Worm (Caenorhabditis elegans) whole organism, mixed stage, embryonic: ENCODE measurements around the gene K08E5.1.

Experiments
- M03D4.4 ChIP-seq: sonication (generic microtip); optimal IDR thresholded peaks from 2 replicates; lab custom pipeline; 2017; ENCODE audit warnings: mild to moderate bottlenecking, missing genetic modification characterization, missing compliant biosample characterization
- bed-3 ChIP-seq: fragments of 200-800 bp; sonication (Bioruptor generic); optimal IDR thresholded peaks from 3 replicates; lab custom pipeline; 2018; ENCODE audit warnings: mild to moderate bottlenecking, missing genetic modification characterization, moderate library complexity, missing compliant biosample characterization
- ceh-39 ChIP-seq: fragments of 150-350 bp; optimal IDR thresholded peaks from 2 replicates; lab custom pipeline; 2014; ENCODE audit warnings: missing biosample characterization, missing genetic modification characterization
- ceh-43 ChIP-seq: fragments of 200-800 bp; sonication (Bioruptor generic); optimal IDR thresholded peaks from 2 replicates; lab custom pipeline; 2018; ENCODE audit warnings: mild to moderate bottlenecking, missing genetic modification characterization, moderate library complexity, missing compliant biosample characterization
- ceh-83 ChIP-seq: fragments of 200-800 bp; sonication (Bioruptor generic); optimal IDR thresholded peaks from 2 replicates; lab custom pipeline; 2018; ENCODE audit warnings: mild to moderate bottlenecking, missing genetic modification characterization, missing compliant biosample characterization
- ces-1 ChIP-seq: fragments of 150-350 bp; optimal IDR thresholded peaks from 2 replicates; lab custom pipeline; 2014; ENCODE audit warnings: missing biosample characterization, missing genetic modification reagents, missing genetic modification characterization
- cnd-1 ChIP-seq: fragments of 200-800 bp; sonication (Bioruptor generic); optimal IDR thresholded peaks from 2 replicates; lab custom pipeline; 2018; ENCODE audit warnings: mild to moderate bottlenecking, missing genetic modification characterization, missing compliant biosample characterization
- drap-1 ChIP-seq: fragments of 200-800 bp; sonication (Bioruptor generic); optimal IDR thresholded peaks from 3 replicates; lab custom pipeline; 2018; ENCODE audit warnings: mild to moderate bottlenecking, missing genetic modification characterization, missing compliant biosample characterization
- elt-1 ChIP-seq: sonication (generic microtip); optimal IDR thresholded peaks from 2 replicates; lab custom pipeline; 2017; ENCODE audit warnings: missing genetic modification characterization, mild to moderate bottlenecking, missing compliant biosample characterization, antibody characterized with exemption, moderate library complexity, borderline replicate concordance; ENCODE audit not compliant: insufficient read depth
- elt-3 ChIP-seq: fragments of 150-350 bp; optimal IDR thresholded peaks from 2 replicates; lab custom pipeline; 2014; ENCODE audit warnings: missing biosample characterization, missing genetic modification characterization
- hlh-1 ChIP-seq: fragments of 150-350 bp; optimal IDR thresholded peaks from 2 replicates; lab custom pipeline; 2014; ENCODE audit warnings: missing biosample characterization, missing genetic modification reagents, missing genetic modification characterization
- lin-13 ChIP-seq: fragments of 150-350 bp; optimal IDR thresholded peaks from 2 replicates; lab custom pipeline; 2014; ENCODE audit warnings: missing biosample characterization, missing genetic modification characterization
- lin-32 ChIP-seq: fragments of 200-800 bp; sonication (Bioruptor generic); optimal IDR thresholded peaks from 2 replicates; lab custom pipeline; 2018; ENCODE audit warnings: mild to moderate bottlenecking, missing genetic modification characterization, missing compliant biosample characterization
- lsy-2 ChIP-seq: fragments of 150-350 bp; optimal IDR thresholded peaks from 2 replicates; lab custom pipeline; 2014; ENCODE audit warnings: missing biosample characterization, missing genetic modification characterization
- mep-1 ChIP-seq: fragments of 150-350 bp; optimal IDR thresholded peaks from 2 replicates; lab custom pipeline; 2017; ENCODE audit warnings: missing biosample characterization, missing genetic modification reagents, missing genetic modification characterization, inconsistent platforms
- mls-2 ChIP-seq: sonication (generic microtip); optimal IDR thresholded peaks from 2 replicates; lab custom pipeline; 2016; ENCODE audit warnings: mild to moderate bottlenecking, missing genetic modification characterization, moderate library complexity, missing compliant biosample characterization
- nhr-12 ChIP-seq: fragments of 150-350 bp; optimal IDR thresholded peaks from 2 replicates; lab custom pipeline; 2014; ENCODE audit warnings: missing biosample characterization, missing genetic modification characterization
- nhr-2 ChIP-seq: fragments of 150-350 bp; optimal IDR thresholded peaks from 2 replicates; lab custom pipeline; 2014; ENCODE audit warnings: missing biosample characterization, missing genetic modification characterization
- nhr-237 ChIP-seq: fragments of 150-350 bp; optimal IDR thresholded peaks from 2 replicates; lab custom pipeline; 2014; ENCODE audit warnings: missing biosample characterization, missing genetic modification characterization
- nhr-28 ChIP-seq: fragments of 150-350 bp; optimal IDR thresholded peaks from 2 replicates; lab custom pipeline; 2014; ENCODE audit warnings: missing biosample characterization, missing genetic modification characterization
- pha-4 ChIP-seq: fragments of 150-350 bp; optimal IDR thresholded peaks from 2 replicates; lab custom pipeline; 2018; ENCODE audit warnings: missing biosample characterization, missing genetic modification reagents, missing genetic modification characterization
- sem-2 ChIP-seq: fragments of 200-800 bp; sonication (Bioruptor generic); optimal IDR thresholded peaks from 2 replicates; lab custom pipeline; 2018; ENCODE audit warnings: mild to moderate bottlenecking, missing genetic modification characterization, missing compliant biosample characterization
- sptf-1 ChIP-seq: sonication (generic microtip); optimal IDR thresholded peaks from 2 replicates; lab custom pipeline; 2017; ENCODE audit warnings: mild to moderate bottlenecking, missing genetic modification characterization, moderate library complexity, missing compliant biosample characterization
- tbx-8 ChIP-seq: fragments of 200-800 bp; sonication (Bioruptor generic); optimal IDR thresholded peaks from 2 replicates; lab custom pipeline; 2018; ENCODE audit warnings: mild to moderate bottlenecking, missing genetic modification characterization, moderate library complexity, missing compliant biosample characterization
- unc-120 ChIP-seq: sonication (generic microtip); optimal IDR thresholded peaks from 2 replicates; lab custom pipeline; 2017; ENCODE audit warnings: missing genetic modification characterization, missing compliant biosample characterization; ENCODE audit not compliant: poor library complexity, severe bottlenecking
- unc-39 ChIP-seq: fragments of 150-350 bp; optimal IDR thresholded peaks from 2 replicates; lab custom pipeline; 2014; ENCODE audit warnings: missing biosample characterization, missing genetic modification characterization
- unc-62 ChIP-seq: fragments of 150-350 bp; optimal IDR thresholded peaks from 2 replicates; lab custom pipeline; 2014; ENCODE audit warnings: missing biosample characterization, missing genetic modification reagents, missing genetic modification characterization
- ztf-11 ChIP-seq: fragments of 150-350 bp; optimal IDR thresholded peaks from 2 replicates; lab custom pipeline; 2014; ENCODE audit warnings: missing biosample characterization, missing genetic modification characterization

Gene K08E5.1

DNA sequence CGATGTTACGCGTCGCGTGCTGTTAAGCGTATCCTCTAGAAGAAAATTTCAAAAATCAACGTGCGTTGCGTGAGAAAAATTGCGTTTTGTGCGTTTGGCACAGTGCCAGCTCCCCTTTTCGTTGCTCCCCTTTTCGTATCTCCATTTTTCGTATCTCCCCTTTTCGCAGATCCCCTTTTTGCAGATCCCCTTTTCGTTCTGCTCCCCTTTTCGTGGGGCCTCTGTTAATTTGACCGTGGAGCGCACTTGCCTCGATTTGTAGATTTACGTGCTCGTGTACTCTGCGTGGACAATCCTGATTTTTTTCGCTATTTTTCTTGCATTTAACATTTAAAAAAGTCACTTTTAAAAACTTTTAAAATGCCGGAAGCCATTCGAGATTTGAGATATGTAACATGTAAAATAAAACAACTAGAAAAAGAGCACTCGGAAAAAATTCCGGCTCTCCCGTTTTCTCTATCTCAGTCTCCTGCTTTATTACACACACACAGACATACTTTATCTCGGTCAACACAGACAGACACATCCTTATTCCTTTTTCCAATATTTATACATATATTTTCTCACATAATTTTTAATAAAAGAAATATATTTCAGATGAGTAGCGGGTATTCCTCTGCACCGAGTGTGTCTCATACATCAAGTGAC lies 22.9 kb downstream of the K08E5.1 start, which contains the start of gene ttll-4 (continued):
- no peak for TF ChIP-seq bed-3 (GFP tag; lab: Kevin White, UChicago)
- TF ChIP-seq hlh-1 (tag; lab: Kevin White, UChicago) = no peak
- TF ChIP-seq nhr-12 (tag; lab: Kevin White, UChicago) = no peak
- TF ChIP-seq drap-1 (GFP tag; lab: Kevin White, UChicago) = peak; percentile 21

DNA sequence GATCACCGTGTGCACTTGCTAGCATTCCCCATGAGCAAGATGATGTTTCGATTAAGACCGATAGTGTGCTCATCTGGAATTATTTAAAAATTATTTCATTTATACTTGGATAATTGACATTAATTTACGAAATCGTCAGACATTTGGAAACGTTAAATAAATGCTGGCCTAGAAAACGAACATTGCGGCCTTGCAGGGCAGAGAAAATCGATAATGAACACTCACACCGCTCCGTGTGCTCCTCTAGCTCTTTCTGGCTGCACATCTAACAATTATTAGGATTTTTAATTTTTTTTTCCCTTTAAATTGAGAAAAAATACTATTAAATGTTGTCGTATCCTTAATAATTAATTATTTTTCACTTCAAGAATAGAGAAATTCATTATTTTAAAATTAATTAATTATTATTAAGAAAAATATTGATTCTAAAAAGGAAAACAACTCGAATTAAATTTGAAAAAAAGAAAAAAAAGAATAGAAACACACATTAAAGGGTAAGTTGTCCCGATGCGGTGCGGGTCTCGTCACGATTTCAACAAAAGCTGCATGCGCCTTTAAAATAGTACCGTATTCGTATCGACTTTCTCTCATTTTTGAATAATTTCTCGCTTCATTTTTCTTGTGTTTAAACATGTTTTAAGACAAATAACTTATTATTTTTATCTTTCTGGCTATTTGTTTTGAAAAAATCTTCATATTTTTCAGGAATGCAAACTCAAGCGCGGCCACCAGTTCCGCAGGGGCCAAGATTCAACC lies 26.3 kb downstream of the K08E5.1 start, which contains the start of the genes gtf-2H3 and ham-3:
Gene gtf-2H3 (minus strand): TSS at position 73 of the 756 bp plus-strand sequence.
Gene ham-3 (plus strand): TSS at position 706 of the 756 bp plus-strand sequence.
- TF ChIP-seq M03D4.4 (tag; lab: Kevin White, UChicago) = no peak
- TF ChIP-seq ces-1 (GFP tag; lab: Kevin White, UChicago) = peak; percentile 47

DNA sequence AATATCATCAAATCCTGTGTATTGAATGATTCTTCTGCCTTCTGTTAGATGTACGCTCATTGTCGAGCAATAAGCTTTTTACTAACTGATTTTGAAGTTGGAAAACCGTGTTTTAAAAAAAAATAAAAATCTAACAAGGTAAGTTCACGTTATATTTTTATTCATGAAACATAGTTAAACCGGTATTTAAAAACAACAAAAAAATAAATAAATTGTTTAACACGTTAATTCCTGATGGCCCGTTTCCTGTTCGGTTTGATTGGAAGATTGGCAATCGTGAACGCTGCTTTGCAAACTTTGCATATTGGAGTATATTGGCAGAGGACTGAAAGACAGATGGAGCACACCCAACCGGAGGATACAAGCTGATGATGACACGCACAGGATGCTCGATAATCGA lies 27.8 kb downstream of the K08E5.1 start, which contains the start of gene ZK1128.3:
Gene ZK1128.3 (minus strand): TSS at position 101 of the 400 bp plus-strand sequence.
- TF ChIP-seq sem-2 (no peak), lin-13 (tag; lab: Kevin White, UChicago) (no peak), ztf-11 (tag; lab: Kevin White, UChicago) (no peak), nhr-2 (tag; lab: Kevin White, UChicago) (no peak), ceh-43 (GFP tag; lab: Kevin White, UChicago) (no peak), elt-3 (tag; lab: Kevin White, UChicago) (no peak), unc-39 (tag; lab: Kevin White, UChicago) (no peak), lsy-2 (tag; lab: Kevin White, UChicago) (no peak), sptf-1 (tag; lab: Kevin White, UChicago) (no peak)
- TF ChIP-seq, all 35 proteins: peak for 0

DNA sequence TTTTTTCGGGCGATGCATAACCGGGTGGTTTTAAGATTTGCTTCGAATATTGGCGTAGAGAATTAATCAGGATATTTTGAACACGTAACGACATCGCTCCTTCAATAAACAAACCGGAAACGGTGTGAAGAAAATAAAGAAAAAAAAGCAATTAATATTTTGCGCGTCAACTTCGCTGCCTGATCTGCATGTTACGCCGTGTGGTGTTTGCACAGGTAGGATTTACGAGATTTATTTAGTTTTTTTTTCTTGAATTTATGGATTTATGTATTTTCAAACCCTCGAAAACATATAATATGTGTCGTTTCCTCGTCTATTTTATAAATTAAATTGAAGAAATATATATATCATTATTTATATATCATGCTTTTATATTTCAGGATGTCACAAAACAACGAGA lies 31.9 kb downstream of the K08E5.1 start, which contains the start of the genes ZK1128.1 and mett-10:
Gene ZK1128.1 (minus strand): TSS at position 99 of the 400 bp plus-strand sequence.
Gene mett-10 (plus strand): TSS at position 375 of the 400 bp plus-strand sequence.
- TF ChIP-seq mep-1 (tag; lab: Kevin White, UChicago) = no peak
- TF ChIP-seq nhr-2 (tag; lab: Kevin White, UChicago) = no peak
- TF ChIP-seq ceh-43 (GFP tag; lab: Kevin White, UChicago) = no peak
- TF ChIP-seq ces-1 (GFP tag; lab: Kevin White, UChicago) = peak; percentile 73

DNA sequence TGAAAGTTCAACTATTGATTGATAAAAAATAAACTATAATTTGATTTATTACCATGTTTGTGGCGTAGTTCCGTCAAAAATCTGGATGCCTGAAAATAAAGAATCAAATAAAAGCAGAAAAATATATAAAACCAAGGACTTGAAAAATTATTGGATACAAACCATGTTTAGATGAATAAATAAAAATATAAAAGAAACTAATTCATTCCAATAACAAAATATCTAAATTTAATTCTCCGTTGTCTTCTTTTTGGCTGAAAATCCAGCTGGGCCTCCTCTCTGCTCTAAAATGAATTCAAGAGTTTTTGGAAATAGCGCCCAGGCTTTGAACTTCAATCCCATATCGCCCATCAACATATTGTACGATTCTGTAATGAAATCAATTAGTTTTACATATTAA lies 33.6 kb downstream of the K08E5.1 start, which contains the start of gene vps-29:
Gene vps-29 (minus strand): TSS at position 101 of the 400 bp plus-strand sequence.
- TF ChIP-seq nhr-237 (tag; lab: Kevin White, UChicago) (no peak), ceh-83 (GFP tag; lab: Kevin White, UChicago) (no peak), elt-3 (tag; lab: Kevin White, UChicago) (no peak), pha-4 (tag; lab: Kevin White, UChicago) (no peak), unc-62 (GFP tag; lab: Kevin White, UChicago) (no peak), mls-2 (tag; lab: Kevin White, UChicago) (no peak), unc-39 (tag; lab: Kevin White, UChicago) (no peak), mep-1 (tag; lab: Kevin White, UChicago) (no peak), tbx-8 (GFP tag; lab: Kevin White, UChicago) (no peak), sptf-1 (tag; lab: Kevin White, UChicago) (no peak), nhr-12 (tag; lab: Kevin White, UChicago) (no peak), M03D4.4 (tag; lab: Kevin White, UChicago) (no peak), elt-1 (tag; lab: Kevin White, UChicago) (no peak), lin-13 (tag; lab: Kevin White, UChicago) (no peak), lin-32 (GFP tag; lab: Kevin White, UChicago) (no peak)

DNA sequence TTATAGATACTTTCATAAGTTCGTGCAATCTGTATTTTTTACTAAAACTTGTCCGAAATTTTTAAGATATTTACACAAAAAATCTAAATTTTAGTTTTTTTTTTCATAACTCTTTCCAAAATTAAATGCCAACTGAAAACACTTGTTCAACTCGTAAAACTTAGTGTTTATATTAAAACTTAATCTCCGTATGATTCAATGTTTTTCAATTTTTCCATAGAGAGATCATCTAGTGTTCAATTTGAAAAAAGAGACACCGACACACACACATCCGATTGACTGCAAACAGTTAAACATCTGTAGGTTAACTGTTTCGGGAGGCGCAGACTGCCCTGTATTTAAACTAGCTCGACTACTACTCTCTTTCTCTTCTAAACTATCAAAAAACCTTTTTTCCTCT lies 37.6 kb downstream of the K08E5.1 start, which contains the start of gene T16H12.9:
Gene T16H12.9 (plus strand): TSS at position 301 of the 400 bp plus-strand sequence.
- TF ChIP-seq ces-1 (GFP tag; lab: Kevin White, UChicago) (no peak), sptf-1 (tag; lab: Kevin White, UChicago) (no peak), hlh-1 (tag; lab: Kevin White, UChicago) (no peak), elt-3 (tag; lab: Kevin White, UChicago) (no peak), mep-1 (tag; lab: Kevin White, UChicago) (no peak), ztf-11 (tag; lab: Kevin White, UChicago) (no peak), nhr-2 (tag; lab: Kevin White, UChicago) (no peak), cnd-1 (tag; lab: Kevin White, UChicago) (no peak), unc-62 (GFP tag; lab: Kevin White, UChicago) (no peak), unc-120 (tag; lab: Kevin White, UChicago) (no peak), pha-4 (tag; lab: Kevin White, UChicago) (no peak), ceh-43 (GFP tag; lab: Kevin White, UChicago) (no peak), unc-39 (tag; lab: Kevin White, UChicago) (no peak), elt-1 (tag; lab: Kevin White, UChicago) (no peak), nhr-12 (tag; lab: Kevin White, UChicago) (no peak), M03D4.4 (tag; lab: Kevin White, UChicago) (no peak), ceh-39 (tag; lab: Kevin White, UChicago) (no peak), nhr-28 (tag; lab: Kevin White, UChicago) (no peak), mls-2 (tag; lab: Kevin White, UChicago) (no peak)
